Worm (Caenorhabditis elegans) whole organism, L4/young adult: ENCODE results near the gene Y49F6B.8.

Source experiments
- W03F9.2 ChIP-seq: fragments of 150-350 bp; optimal IDR thresholded peaks from 2 replicates; lab custom pipeline; 2014; ENCODE audit warnings: missing biosample characterization, missing genetic modification characterization
- him-1 ChIP-seq: sonication (generic microtip); optimal IDR thresholded peaks from 2 replicates; lab custom pipeline; 2016; ENCODE audit warnings: missing genotype, missing genetic modification reagents, missing genetic modification characterization, missing compliant biosample characterization

DNA sequence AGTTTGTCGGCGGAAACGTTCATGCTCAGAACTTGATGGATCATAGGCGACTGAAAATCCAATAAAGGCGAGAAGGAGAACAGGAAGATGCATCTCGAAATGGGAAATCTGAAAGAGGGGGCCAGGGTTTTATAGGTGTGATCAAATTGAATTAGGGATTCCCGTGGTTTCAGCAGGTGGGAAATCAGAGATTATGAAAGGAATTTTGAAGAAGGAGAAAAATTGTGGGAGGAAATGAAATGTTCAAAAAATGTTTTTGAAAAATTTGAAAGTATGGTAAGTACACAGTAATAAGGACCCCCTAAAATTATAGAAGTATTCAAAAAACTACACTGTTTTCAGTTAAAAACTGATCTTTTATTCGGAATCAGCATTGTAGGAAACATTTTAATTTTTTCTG is 10.9 kb downstream of the Y49F6B.8 start, which contains the start of gene Y49F6B.20:
- no peak for TF ChIP-seq him-1
- TF ChIP-seq W03F9.2 (tag; lab: Kevin White, UChicago), result no peak
